Worm (Caenorhabditis elegans): ENCODE results near the gene srw-134.

Gene srw-134

ce11 chrV:4118332-4118731 lies 5.9 kb upstream of the srw-134 start, which contains the start of gene T05B4.9:
Gene T05B4.9 (minus strand): TSS chrV:4118432.
- TF ChIP-seq W03F9.2 (tag; optimal IDR thresholded peaks at IDR 0.05) (no peak), dao-5 (tag; optimal IDR thresholded peaks at IDR 0.05) (no peak), him-1 (tag; optimal IDR thresholded peaks at IDR 0.05) (no peak)

- TF ChIP-seq dao-5 (tag; optimal IDR thresholded peaks at IDR 0.05) (no peak), him-1 (tag; optimal IDR thresholded peaks at IDR 0.05) (no peak), W03F9.2 (tag; optimal IDR thresholded peaks at IDR 0.05) (no peak)
Observed at ce11 chrV:4116071-4116470, 3.7 kb upstream of the srw-134 start, which contains the start of gene T05B4.8. Gene T05B4.8 (minus strand): TSS chrV:4116171.

ce11 chrV:4114627-4115026 lies 2.2 kb upstream of the srw-134 start, which contains the start of gene srw-133:
Gene srw-133 (minus strand): TSS chrV:4114727.
- TF ChIP-seq dao-5 (tag; optimal IDR thresholded peaks at IDR 0.05) (no peak), him-1 (tag; optimal IDR thresholded peaks at IDR 0.05) (no peak), W03F9.2 (tag; optimal IDR thresholded peaks at IDR 0.05) (no peak)

- TF ChIP-seq him-1 (tag; optimal IDR thresholded peaks at IDR 0.05) (no peak), W03F9.2 (tag; optimal IDR thresholded peaks at IDR 0.05) (no peak)
Observed at ce11 chrV:4109873-4110272, 2.5 kb downstream of the srw-134 start, which contains the start of gene clc-18. Gene clc-18 (minus strand): TSS chrV:4109973.

- TF ChIP-seq W03F9.2 (tag; optimal IDR thresholded peaks at IDR 0.05) (no peak), dao-5 (tag; optimal IDR thresholded peaks at IDR 0.05) (no peak)
Observed at ce11 chrV:4106688-4107087, 5.7 kb downstream of the srw-134 start.

ce11 chrV:4104298-4104697 lies 8.1 kb downstream of the srw-134 start, which contains the start of gene srj-39:
Gene srj-39 (plus strand): TSS chrV:4104598.
- TF ChIP-seq W03F9.2 (tag; optimal IDR thresholded peaks at IDR 0.05) (no peak), dao-5 (tag; optimal IDR thresholded peaks at IDR 0.05) (no peak), him-1 (tag; optimal IDR thresholded peaks at IDR 0.05) (no peak)

- TF ChIP-seq dao-5 (tag; optimal IDR thresholded peaks at IDR 0.05) (no peak), him-1 (tag; optimal IDR thresholded peaks at IDR 0.05) (no peak), W03F9.2 (tag; optimal IDR thresholded peaks at IDR 0.05) (no peak)
Observed at ce11 chrV:4101567-4101966, 10.8 kb downstream of the srw-134 start, which contains the start of gene srj-40. Gene srj-40 (plus strand): TSS chrV:4101867.

ce11 chrV:4094740-4095139 lies 17.7 kb downstream of the srw-134 start, which contains the start of gene nhr-181:
Gene nhr-181 (plus strand): TSS chrV:4095040.
- TF ChIP-seq dao-5 (tag; optimal IDR thresholded peaks at IDR 0.05) (no peak), W03F9.2 (tag; optimal IDR thresholded peaks at IDR 0.05) (no peak), him-1 (tag; optimal IDR thresholded peaks at IDR 0.05) (no peak)

- TF ChIP-seq him-1 (tag; optimal IDR thresholded peaks at IDR 0.05) (no peak), dao-5 (tag; optimal IDR thresholded peaks at IDR 0.05) (no peak), W03F9.2 (tag; optimal IDR thresholded peaks at IDR 0.05) (no peak)
Observed at ce11 chrV:4082952-4083351, 29.5 kb downstream of the srw-134 start, which contains the start of gene F38H12.5. Gene F38H12.5 (minus strand): TSS chrV:4083052.

ce11 chrV:4081283-4081682 lies 31.1 kb downstream of the srw-134 start, which contains the start of gene srh-211:
Gene srh-211 (minus strand): TSS chrV:4081383.
- TF ChIP-seq W03F9.2 (tag; optimal IDR thresholded peaks at IDR 0.05): no peak
- no peak for TF ChIP-seq dao-5 (tag; optimal IDR thresholded peaks at IDR 0.05)
- TF ChIP-seq him-1 (tag; optimal IDR thresholded peaks at IDR 0.05): no peak

ce11 chrV:4080546-4080945 lies 31.9 kb downstream of the srw-134 start:
- TF ChIP-seq W03F9.2 (tag; optimal IDR thresholded peaks at IDR 0.05) (no peak), him-1 (tag; optimal IDR thresholded peaks at IDR 0.05) (no peak), dao-5 (tag; optimal IDR thresholded peaks at IDR 0.05) (no peak)

- TF ChIP-seq W03F9.2 (tag; optimal IDR thresholded peaks at IDR 0.05) (no peak), him-1 (tag; optimal IDR thresholded peaks at IDR 0.05) (no peak), dao-5 (tag; optimal IDR thresholded peaks at IDR 0.05) (no peak)
Observed at ce11 chrV:4073455-4073854, 39.0 kb downstream of the srw-134 start, which contains the start of gene otpl-2. Gene otpl-2 (plus strand): TSS chrV:4073755.
